Fruit fly (Drosophila melanogaster): Measurements from ENCODE around the gene Rac1.

Rac1 gene

dm6 chr3L:1307005-1307632 lies 4.6 kb upstream of the Rac1 start, which contains the start of the genes Ctr9 and Nt5a (continued):
- TF ChIP-seq chn (GFP tag; optimal IDR thresholded peaks at IDR 0.05): peak; percentile 48

- peak; percentile 53 for TF ChIP-seq exex (tag; optimal IDR thresholded peaks at IDR 0.05)
- peak; percentile 9 for TF ChIP-seq sug (tag; optimal IDR thresholded peaks at IDR 0.05)
- no peak for TF ChIP-seq CG17612 (GFP tag; IDR thresholded peaks at IDR 0.05)
- TF ChIP-seq CG2120 (GFP tag; optimal IDR thresholded peaks at IDR 0.05): peak; percentile 13
- peak in 1 of 2 experiments; percentile 2 for TF ChIP-seq Pdp1 (GFP tag; optimal IDR thresholded peaks at IDR 0.05)
- peak; percentile 28 for TF ChIP-seq CG34376 (GFP tag; optimal IDR thresholded peaks at IDR 0.05)
- TF ChIP-seq Med (GFP tag): no peak
Measured at dm6 chr3L:1305317-1305716, 2.8 kb upstream of the Rac1 start.

- TF ChIP-seq scrt (GFP tag; optimal IDR thresholded peaks at IDR 0.05): peak; percentile 65
- no peak for TF ChIP-seq chn (GFP tag; optimal IDR thresholded peaks at IDR 0.05)
- peak; percentile 17; the same call in 1 of the 2 replicates for TF ChIP-seq bbx (GFP tag; IDR thresholded peaks at IDR 0.05; ENCODE audit: partially characterized antibody)
- peak; percentile 97 for TF ChIP-seq kah (GFP tag; optimal IDR thresholded peaks at IDR 0.05)
- no peak for TF ChIP-seq CG11247 (GFP tag; IDR thresholded peaks at IDR 0.05)
- TF ChIP-seq insv (GFP tag; optimal IDR thresholded peaks at IDR 0.05): peak; percentile 52 to 95
- no peak for TF ChIP-seq ash1 (GFP tag; optimal IDR thresholded peaks at IDR 0.05)
- no peak for TF ChIP-seq schlank (tag; optimal IDR thresholded peaks at IDR 0.05)
- TF ChIP-seq CG17802 (tag; optimal IDR thresholded peaks at IDR 0.05): no peak
- TF ChIP-seq ci (GFP tag; IDR thresholded peaks at IDR 0.05): no peak
- peak; percentile 7 for TF ChIP-seq CG4617 (GFP tag; optimal IDR thresholded peaks at IDR 0.05; ENCODE audit: borderline replicate concordance)
- TF ChIP-seq Elba2 (GFP tag; optimal IDR thresholded peaks at IDR 0.05): peak; percentile 93
- TF ChIP-seq YL-1 (GFP tag; optimal IDR thresholded peaks at IDR 0.05): peak; percentile 67
Measured at dm6 chr3L:1302950-1303352, 468 bp upstream of the Rac1 start.

- TF ChIP-seq tll (GFP tag; optimal IDR thresholded peaks at IDR 0.05) (no peak), bbx (GFP tag; IDR thresholded peaks at IDR 0.05; ENCODE audit: partially characterized antibody) (no peak), nerfin-1 (tag; optimal IDR thresholded peaks at IDR 0.05) (peak; percentile 78), D19A (tag; optimal IDR thresholded peaks at IDR 0.05) (peak; percentile 88), CG4404 (GFP tag; IDR thresholded peaks at IDR 0.05) (peak; percentile 78), ase (GFP tag; IDR thresholded peaks at IDR 0.05) (peak; percentile 74; the same call in 2 of the 3 replicates), ap (GFP tag; IDR thresholded peaks at IDR 0.05) (peak; percentile 45), CG11093 (GFP tag; IDR thresholded peaks at IDR 0.05) (peak; percentile 55; the same call in 2 of the 3 replicates), psq (GFP tag; optimal IDR thresholded peaks at IDR 0.05) (peak; percentile 54), Tbp (GFP tag; optimal IDR thresholded peaks at IDR 0.05) (no peak), CG3065 (GFP tag; optimal IDR thresholded peaks at IDR 0.05) (peak; percentile 29), bsh (GFP tag; optimal IDR thresholded peaks at IDR 0.05) (peak in 1 of 2 experiments; percentile 91), B-H2 (GFP tag; optimal IDR thresholded peaks at IDR 0.05) (no peak), Bteb2 (GFP tag; optimal IDR thresholded peaks at IDR 0.05) (no peak), Dll (GFP tag; IDR thresholded peaks at IDR 0.05; ENCODE audit: partially characterized antibody) (no peak), Doc3 (GFP tag; IDR thresholded peaks at IDR 0.05; ENCODE audit: partially characterized antibody) (no peak), gce (GFP tag; IDR thresholded peaks at IDR 0.05) (peak; percentile 80; the same call in 2 of the 3 replicates), usp (GFP tag; optimal IDR thresholded peaks at IDR 0.05) (no peak), ara (GFP tag; IDR thresholded peaks at IDR 0.05) (peak; percentile 92), CG30431 (GFP tag; optimal IDR thresholded peaks at IDR 0.05) (peak; percentile 60), CG8388 (GFP tag; optimal IDR thresholded peaks at IDR 0.05) (peak; percentile 88), CG3838 (GFP tag; optimal IDR thresholded peaks at IDR 0.05) (peak; percentile 30), CG6654 (GFP tag; optimal IDR thresholded peaks at IDR 0.05) (peak; percentile 46), Mad (GFP tag; optimal IDR thresholded peaks at IDR 0.05) (peak; percentile 25), Meics (GFP tag; optimal IDR thresholded peaks at IDR 0.05) (peak; percentile 80), yki (optimal IDR thresholded peaks at IDR 0.05) (no peak)
Measured at dm6 chr3L:1300076-1300635, 2.3 kb downstream of the Rac1 start.

Measured in whole organism, embryonic.